Worm (Caenorhabditis elegans): Measurements from ENCODE around the gene mrps-18.C.

Gene mrps-18.C

DNA sequence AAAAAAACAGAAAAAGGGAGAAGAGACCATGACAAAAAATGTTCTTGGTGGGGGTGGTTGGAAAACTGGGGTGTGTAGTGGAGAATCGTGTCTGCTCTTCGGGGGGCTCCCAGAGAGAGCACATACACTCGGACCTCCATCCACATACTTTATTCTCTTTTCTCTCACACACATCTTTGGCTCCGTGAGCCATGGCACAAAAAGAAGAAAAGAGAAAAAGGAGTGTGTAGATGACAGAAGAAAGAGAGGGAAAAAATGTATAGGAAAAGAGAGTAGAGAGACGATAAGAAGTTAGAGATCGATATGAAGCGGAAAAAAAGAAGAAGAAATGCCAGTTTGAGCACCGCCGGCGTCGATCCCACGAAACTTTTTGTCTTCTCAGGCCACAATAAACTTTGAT lies 27.0 kb upstream of the mrps-18.C start:
- TF ChIP-seq nfya-1 (tag; optimal IDR thresholded peaks at IDR 0.05): peak; percentile 36
- no peak for TF ChIP-seq pat-9 (tag; optimal IDR thresholded peaks at IDR 0.05)
- TF ChIP-seq ceh-18 (tag; optimal IDR thresholded peaks at IDR 0.05): peak; percentile 76

DNA sequence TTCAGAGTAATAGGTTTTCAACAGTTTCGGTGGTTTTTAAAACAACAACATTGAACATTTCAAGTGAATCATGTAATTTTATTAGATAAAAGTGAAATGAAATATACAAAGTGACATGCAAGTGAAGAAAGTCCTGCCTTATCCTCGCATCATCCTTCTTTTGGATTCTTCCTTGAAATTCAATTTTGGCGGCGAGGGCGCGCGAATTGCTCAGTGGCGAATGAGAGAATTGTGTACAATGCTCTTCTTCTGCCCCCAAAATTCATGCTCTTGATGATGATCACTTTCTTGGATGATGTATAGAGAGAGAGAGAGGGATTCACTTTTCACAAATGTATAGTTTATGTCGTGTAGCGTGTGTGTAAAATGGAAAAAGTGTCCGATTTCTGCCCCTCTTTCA lies 26.3 kb upstream of the mrps-18.C start:
- peak; percentile 93 for TF ChIP-seq unc-42 (tag; optimal IDR thresholded peaks at IDR 0.05)
- no peak for TF ChIP-seq hlh-30 (tag; optimal IDR thresholded peaks at IDR 0.05; ENCODE audit: insufficient read depth)

DNA sequence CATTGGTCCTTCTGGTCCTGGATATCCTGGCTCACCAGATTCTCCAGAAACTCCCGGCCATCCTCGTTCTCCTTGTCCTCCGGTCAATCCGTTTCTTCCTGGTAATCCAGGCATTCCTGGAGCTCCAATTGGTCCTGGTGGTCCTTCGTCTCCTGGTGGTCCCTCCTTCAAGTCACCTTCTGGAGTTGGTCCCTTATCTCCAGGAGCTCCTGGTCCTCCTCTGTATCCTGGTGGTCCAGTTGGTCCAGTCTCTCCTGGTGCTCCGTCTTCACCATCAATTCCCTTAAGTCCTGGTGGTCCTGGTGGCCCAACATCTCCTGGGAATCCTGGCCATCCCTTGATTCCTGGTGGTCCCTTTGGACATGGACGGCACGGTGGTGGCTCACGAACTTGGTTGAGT lies 25.4 kb upstream of the mrps-18.C start:
- TF ChIP-seq elt-2 (tag; optimal IDR thresholded peaks at IDR 0.05): no peak
- TF ChIP-seq pag-3 (tag; optimal IDR thresholded peaks at IDR 0.05; ENCODE audit: borderline replicate concordance): no peak
- TF ChIP-seq ceh-31 (tag; optimal IDR thresholded peaks at IDR 0.05): no peak
- no peak for TF ChIP-seq ceh-6 (GFP tag; optimal IDR thresholded peaks at IDR 0.05)
- TF ChIP-seq sox-2 (GFP tag; IDR thresholded peaks at IDR 0.05): no peak
- no peak for TF ChIP-seq ahr-1 (tag; optimal IDR thresholded peaks at IDR 0.05)
- no peak for TF ChIP-seq ceh-2 (tag; optimal IDR thresholded peaks at IDR 0.05)
- TF ChIP-seq ceh-45 (GFP tag; IDR thresholded peaks at IDR 0.05): no peak
- no peak for TF ChIP-seq K09A11.1 (tag; optimal IDR thresholded peaks at IDR 0.05; ENCODE audit: insufficient read depth)
- no peak for TF ChIP-seq hlh-13 (GFP tag; optimal IDR thresholded peaks at IDR 0.05)
- no peak for TF ChIP-seq fax-1 (tag; optimal IDR thresholded peaks at IDR 0.05)
- no peak for TF ChIP-seq odd-2 (tag; optimal IDR thresholded peaks at IDR 0.05)
- peak; percentile 28 for TF ChIP-seq sdc-2 (tag; optimal IDR thresholded peaks at IDR 0.05)
- TF ChIP-seq hlh-6 (tag; optimal IDR thresholded peaks at IDR 0.05): peak; percentile 45

ce11 chrII:6712177-6712981 lies 23.6 kb upstream of the mrps-18.C start, which contains the start of the genes dpy-10 and T14B4.19:
dpy-10 (minus strand) TSS chrII:6712227.
T14B4.19 (minus strand) TSS chrII:6712931.
- TF ChIP-seq ets-4 (tag; optimal IDR thresholded peaks at IDR 0.05) (no peak), ref-2 (tag; optimal IDR thresholded peaks at IDR 0.05) (peak; percentile 66), che-1 (tag; optimal IDR thresholded peaks at IDR 0.05) (no peak), rnt-1 (tag; optimal IDR thresholded peaks at IDR 0.05) (peak; percentile 11), eyg-1 (tag; optimal IDR thresholded peaks at IDR 0.05) (no peak)

DNA sequence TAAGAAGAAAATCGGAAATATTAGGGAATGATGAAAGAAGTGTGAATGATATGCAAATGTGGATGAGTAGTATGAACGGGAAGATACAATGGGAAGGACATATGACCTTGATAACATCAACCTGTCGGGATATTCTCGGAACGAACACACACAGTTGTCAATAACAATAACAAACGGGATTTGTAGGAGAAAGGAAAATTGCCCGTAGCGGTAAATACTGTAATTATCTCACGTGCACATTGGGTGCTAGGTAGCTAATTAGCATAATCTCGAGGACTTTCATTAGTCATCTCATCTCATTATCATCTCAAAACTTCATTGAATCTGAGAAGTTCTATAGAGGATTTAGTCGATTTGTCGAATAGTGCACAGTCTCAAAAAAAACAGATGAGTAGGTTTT lies 23.0 kb upstream of the mrps-18.C start:
- TF ChIP-seq ahr-1 (tag; optimal IDR thresholded peaks at IDR 0.05): no peak
- no peak for TF ChIP-seq unc-42 (tag; optimal IDR thresholded peaks at IDR 0.05)
- TF ChIP-seq dve-1 (tag; optimal IDR thresholded peaks at IDR 0.05): no peak
- TF ChIP-seq lin-11 (tag; optimal IDR thresholded peaks at IDR 0.05): no peak
- no peak for TF ChIP-seq lim-6 (tag; optimal IDR thresholded peaks at IDR 0.05)
- TF ChIP-seq tbx-2 (tag; optimal IDR thresholded peaks at IDR 0.05): no peak
- no peak for TF ChIP-seq sdc-2 (tag; optimal IDR thresholded peaks at IDR 0.05)
- no peak for TF ChIP-seq sox-4 (tag; optimal IDR thresholded peaks at IDR 0.05)
- TF ChIP-seq ceh-22 (tag; optimal IDR thresholded peaks at IDR 0.05): no peak
- TF ChIP-seq unc-86 (tag; optimal IDR thresholded peaks at IDR 0.05): no peak
- TF ChIP-seq ceh-31 (tag; optimal IDR thresholded peaks at IDR 0.05): no peak

- TF ChIP-seq zip-5 (tag; optimal IDR thresholded peaks at IDR 0.05) (no peak), pax-1 (tag; optimal IDR thresholded peaks at IDR 0.05) (no peak), C08G9.2 (tag; optimal IDR thresholded peaks at IDR 0.05) (no peak), ceh-24 (tag; optimal IDR thresholded peaks at IDR 0.05) (no peak), ahr-1 (tag; optimal IDR thresholded peaks at IDR 0.05) (no peak)
These were observed 22.1 kb upstream of the mrps-18.C start, which contains the start of gene dpy-2 for ce11 chrII:6713832-6714342. dpy-2 (plus strand) TSS chrII:6714292.

Measured in whole organism, late embryonic.